Fruit fly (Drosophila melanogaster) whole organism, embryonic: Measurements from ENCODE around the gene unk.

Source experiments
- Abd-B ChIP-seq: fragments of 200-800 bp; sonication (Bioruptor generic); optimal IDR thresholded peaks from 2 replicates; lab custom pipeline; 2018; ENCODE audit warnings: missing biosample characterization, mild to moderate bottlenecking, missing genetic modification characterization, moderate library complexity
- Atf-2 ChIP-seq: fragments of 200-800 bp; sonication (Bioruptor generic); optimal IDR thresholded peaks from 2 replicates; lab custom pipeline; 2016; ENCODE audit warnings: missing biosample characterization, missing genetic modification characterization
- Bgb ChIP-seq: fragments of 200-800 bp; sonication (Bioruptor generic); IDR thresholded peaks from 2 replicates; pipeline ENCODE4 v1.3.6; 2022; ENCODE audit warnings: missing biosample characterization, missing genetic modification characterization; ENCODE audit not compliant: partially characterized antibody
- CG10462 ChIP-seq: fragments of 200-800 bp; sonication (Bioruptor generic); optimal IDR thresholded peaks from 2 replicates; lab custom pipeline; 2016; ENCODE audit warnings: missing biosample characterization, missing genetic modification characterization
- CG10979 ChIP-seq: fragments of 200-800 bp; sonication (Bioruptor generic); optimal IDR thresholded peaks from 2 replicates; lab custom pipeline; 2018; ENCODE audit warnings: missing biosample characterization, mild to moderate bottlenecking, missing genetic modification characterization, moderate library complexity
- CG12659 ChIP-seq: fragments of 200-800 bp; sonication (Bioruptor generic); optimal IDR thresholded peaks from 3 replicates; lab custom pipeline; 2017; ENCODE audit warnings: mild to moderate bottlenecking, missing biosample characterization, missing genetic modification reagents, missing genetic modification characterization
- CG12942 ChIP-seq: fragments of 200-800 bp; sonication (Bioruptor generic); optimal IDR thresholded peaks from 3 replicates; lab custom pipeline; 2016; ENCODE audit warnings: missing biosample characterization, missing genetic modification characterization
- CG13123 ChIP-seq: fragments of 200-800 bp; sonication (Bioruptor generic); optimal IDR thresholded peaks from 2 replicates; lab custom pipeline; 2016; ENCODE audit warnings: missing biosample characterization, missing genetic modification characterization
- CG14965 ChIP-seq: fragments of 200-800 bp; sonication (Bioruptor generic); optimal IDR thresholded peaks from 2 replicates; lab custom pipeline; 2016; ENCODE audit warnings: missing biosample characterization, missing genetic modification characterization, borderline replicate concordance
- CG17328 ChIP-seq: fragments of 200-800 bp; sonication (Bioruptor generic); IDR thresholded peaks from 2 replicates; pipeline ENCODE4 v1.3.6; 2022; ENCODE audit warnings: missing biosample characterization, missing genetic modification characterization
- CG17612 ChIP-seq: fragments of 200-800 bp; sonication (Bioruptor generic); IDR thresholded peaks from 2 replicates; pipeline ENCODE4 v1.3.6; 2022; ENCODE audit warnings: missing biosample characterization, missing genetic modification characterization
- CG1792 ChIP-seq: fragments of 200-800 bp; sonication (Bioruptor generic); optimal IDR thresholded peaks from 2 replicates; lab custom pipeline; 2016; ENCODE audit warnings: missing biosample characterization, missing genetic modification characterization
- CG18476 ChIP-seq: fragments of 200-800 bp; sonication (Bioruptor generic); optimal IDR thresholded peaks from 2 replicates; lab custom pipeline; 2016; ENCODE audit warnings: missing biosample characterization, mild to moderate bottlenecking, missing genetic modification characterization
- CG2678 ChIP-seq: fragments of 200-800 bp; sonication (Bioruptor generic); optimal IDR thresholded peaks from 3 replicates; lab custom pipeline; 2019; ENCODE audit warnings: missing biosample characterization, mild to moderate bottlenecking, missing genetic modification characterization, moderate library complexity
- CG2875 ChIP-seq: fragments of 200-800 bp; sonication (Bioruptor generic); optimal IDR thresholded peaks from 2 replicates; lab custom pipeline; 2017; ENCODE audit warnings: missing biosample characterization, mild to moderate bottlenecking, missing genetic modification characterization, missing genetic modification reagents
- CG30020 ChIP-seq: fragments of 200-800 bp; optimal IDR thresholded peaks from 2 replicates; lab custom pipeline; 2019; ENCODE audit warnings: missing biosample characterization, mild to moderate bottlenecking, missing genetic modification characterization, moderate library complexity
- CG31224 ChIP-seq: fragments of 200-800 bp; sonication (Bioruptor generic); IDR thresholded peaks from 2 replicates; pipeline ENCODE4 v1.3.6; 2022; ENCODE audit warnings: missing biosample characterization, missing genetic modification characterization
- CG31441 ChIP-seq: fragments of 200-800 bp; sonication (Bioruptor generic); IDR thresholded peaks from 2 replicates; pipeline ENCODE4 v1.3.6; 2022; ENCODE audit warnings: missing biosample characterization, missing genetic modification characterization
- CG4404 ChIP-seq: fragments of 200-800 bp; sonication (Bioruptor generic); IDR thresholded peaks from 2 replicates; pipeline ENCODE4 v1.3.6; 2022; ENCODE audit warnings: missing biosample characterization, missing genetic modification characterization
- CG6654 ChIP-seq: fragments of 200-800 bp; sonication (Bioruptor generic); optimal IDR thresholded peaks from 2 replicates; lab custom pipeline; 2017; ENCODE audit warnings: missing biosample characterization, mild to moderate bottlenecking, missing genetic modification characterization
- CG7556 ChIP-seq: fragments of 200-800 bp; sonication (Bioruptor generic); optimal IDR thresholded peaks from 2 replicates; lab custom pipeline; 2017; ENCODE audit warnings: missing biosample characterization, mild to moderate bottlenecking, missing genetic modification characterization
- CG7839 ChIP-seq: fragments of 200-800 bp; sonication (Bioruptor generic); optimal IDR thresholded peaks from 3 replicates; lab custom pipeline; 2018; ENCODE audit warnings: missing biosample characterization, mild to moderate bottlenecking, missing genetic modification characterization, moderate library complexity
- CG9215 ChIP-seq: fragments of 200-800 bp; sonication (Bioruptor generic); IDR thresholded peaks from 2 replicates; pipeline ENCODE4 v1.3.6; 2022; ENCODE audit warnings: missing biosample characterization, missing genetic modification characterization
- CrebB ChIP-seq: fragments of 200-800 bp; sonication (Bioruptor generic); optimal IDR thresholded peaks from 3 replicates; lab custom pipeline; 2018; ENCODE audit warnings: missing biosample characterization, mild to moderate bottlenecking, missing genetic modification characterization
- D19A ChIP-seq: fragments of 200-800 bp; optimal IDR thresholded peaks from 3 replicates; lab custom pipeline; 2019; ENCODE audit warnings: missing biosample characterization, mild to moderate bottlenecking, missing genetic modification characterization, moderate library complexity
- E2f1 ChIP-seq: fragments of 200-800 bp; sonication (Bioruptor generic); IDR thresholded peaks from 2 replicates; pipeline ENCODE4 v1.3.6; 2022; ENCODE audit warnings: missing biosample characterization, missing genetic modification characterization
- Elba2 ChIP-seq: fragments of 200-800 bp; sonication (Bioruptor generic); optimal IDR thresholded peaks from 3 replicates; lab custom pipeline; 2016; ENCODE audit warnings: missing biosample characterization, missing genetic modification characterization
- Ets65A ChIP-seq: fragments of 200-800 bp; sonication (Bioruptor generic); peaks from one replicate; lab custom pipeline; 2016; ENCODE audit warnings: missing biosample characterization, missing genetic modification characterization
- Gug ChIP-seq: fragments of 200-800 bp; sonication (Bioruptor generic); IDR thresholded peaks from 4 replicates; pipeline ENCODE4 v1.3.6; 2022; ENCODE audit warnings: missing biosample characterization, missing genetic modification characterization
- H15 ChIP-seq: fragments of 200-800 bp; sonication (Bioruptor generic); IDR thresholded peaks from 3 replicates; pipeline ENCODE4 v1.3.6; 2022; ENCODE audit warnings: missing biosample characterization, missing genetic modification characterization
- Hr3 ChIP-seq: fragments of 200-800 bp; sonication (Bioruptor generic); optimal IDR thresholded peaks from 3 replicates; lab custom pipeline; 2016; ENCODE audit warnings: missing biosample characterization, missing genetic modification characterization
- Nf-YB ChIP-seq: fragments of 200-800 bp; sonication (Bioruptor generic); optimal IDR thresholded peaks from 3 replicates; lab custom pipeline; 2019; ENCODE audit warnings: missing biosample characterization, mild to moderate bottlenecking, missing genetic modification characterization, moderate library complexity
- Poxn ChIP-seq: fragments of 200-800 bp; sonication (Bioruptor generic); IDR thresholded peaks from 2 replicates; pipeline ENCODE4 v1.3.6; 2022; ENCODE audit warnings: missing biosample characterization, missing genetic modification characterization
- Sin3A ChIP-seq: fragments of >200 bp; optimal IDR thresholded peaks from 2 replicates; lab custom pipeline; 2018
- Six4 ChIP-seq: fragments of 200-800 bp; sonication (Bioruptor generic); optimal IDR thresholded peaks from 2 replicates; lab custom pipeline; 2016; ENCODE audit warnings: missing biosample characterization, missing genetic modification characterization
- Sry-δ ChIP-seq: fragments of 200-800 bp; sonication (Bioruptor generic); optimal IDR thresholded peaks from 2 replicates; lab custom pipeline; 2016; ENCODE audit warnings: missing biosample characterization, missing genetic modification characterization
- Stat92E ChIP-seq, 3 experiments: fragments of >200 bp in 2 of 3; fragments of 200-800 bp in 1 of 3; sonication (Bioruptor generic) in 1 of 3; optimal IDR thresholded peaks; 2 replicates each; lab custom pipeline; 2017 to 2019; ENCODE audit warnings: missing biosample characterization in 3 of 3, missing genetic modification characterization in 3 of 3, mild to moderate bottlenecking in 1 of 3, moderate library complexity in 1 of 3
- croc ChIP-seq: fragments of 200-800 bp; sonication (Bioruptor generic); conservative IDR thresholded peaks from 3 replicates; pipeline ENCODE4 v1.3.6; 2022; ENCODE audit warnings: missing biosample characterization, missing genetic modification characterization
- cwo ChIP-seq: fragments of 200-800 bp; sonication (Bioruptor generic); optimal IDR thresholded peaks from 3 replicates; lab custom pipeline; 2017; ENCODE audit warnings: missing biosample characterization, missing genetic modification characterization, mild to moderate bottlenecking, moderate library complexity, missing genetic modification reagents
- dmrt99B ChIP-seq: fragments of 200-800 bp; sonication (Bioruptor generic); optimal IDR thresholded peaks from 2 replicates; lab custom pipeline; 2018; ENCODE audit warnings: missing biosample characterization, mild to moderate bottlenecking, missing genetic modification characterization, moderate library complexity
- dysf ChIP-seq: fragments of 200-800 bp; sonication (Bioruptor generic); IDR thresholded peaks from 3 replicates; pipeline ENCODE4 v1.3.6; 2022; ENCODE audit warnings: missing biosample characterization, missing genetic modification characterization
- eve ChIP-seq, 2 experiments: fragments of >200 bp; optimal IDR thresholded peaks; 2 replicates each; lab custom pipeline; 2017; ENCODE audit warnings: missing biosample characterization in 2 of 2, missing genetic modification characterization in 2 of 2
- jing ChIP-seq: fragments of 200-800 bp; sonication (Bioruptor generic); optimal IDR thresholded peaks from 2 replicates; lab custom pipeline; 2018; ENCODE audit warnings: missing biosample characterization, mild to moderate bottlenecking, missing genetic modification characterization
- kni ChIP-seq: fragments of 200-800 bp; sonication (Bioruptor generic); optimal IDR thresholded peaks from 3 replicates; lab custom pipeline; 2017; ENCODE audit warnings: mild to moderate bottlenecking, missing biosample characterization, missing genetic modification reagents, missing genetic modification characterization
- pnt ChIP-seq: fragments of 200-800 bp; sonication (Bioruptor generic); optimal IDR thresholded peaks from 3 replicates; lab custom pipeline; 2016; ENCODE audit warnings: missing biosample characterization, missing genetic modification characterization
- rib ChIP-seq: fragments of 200-800 bp; sonication (Bioruptor generic); IDR thresholded peaks from 2 replicates; pipeline ENCODE4 v1.3.6; 2022; ENCODE audit warnings: missing biosample characterization, missing genetic modification characterization
- sd ChIP-seq: fragments of 200-800 bp; sonication (Bioruptor generic); optimal IDR thresholded peaks from 3 replicates; lab custom pipeline; 2018; ENCODE audit warnings: missing biosample characterization, mild to moderate bottlenecking, missing genetic modification characterization, moderate library complexity
- sima ChIP-seq: fragments of 200-800 bp; sonication (Bioruptor generic); optimal IDR thresholded peaks from 2 replicates; lab custom pipeline; 2016; ENCODE audit warnings: missing biosample characterization, missing genetic modification characterization
- sisA ChIP-seq: fragments of 200-800 bp; sonication (Bioruptor generic); IDR thresholded peaks from 2 replicates; pipeline ENCODE4 v1.3.6; 2022; ENCODE audit warnings: missing biosample characterization, missing genetic modification characterization
- slp2 ChIP-seq: fragments of 200-800 bp; sonication (Bioruptor generic); optimal IDR thresholded peaks from 2 replicates; lab custom pipeline; 2016; ENCODE audit warnings: missing biosample characterization, missing genetic modification characterization
- trh ChIP-seq: fragments of 200-800 bp; sonication (Bioruptor generic); optimal IDR thresholded peaks from 2 replicates; lab custom pipeline; 2016; ENCODE audit warnings: missing biosample characterization, missing genetic modification characterization
- zf30C ChIP-seq: fragments of 200-800 bp; sonication (Bioruptor generic); optimal IDR thresholded peaks from 3 replicates; lab custom pipeline; 2018; ENCODE audit warnings: missing biosample characterization, mild to moderate bottlenecking, missing genetic modification characterization

The unk gene

DNA sequence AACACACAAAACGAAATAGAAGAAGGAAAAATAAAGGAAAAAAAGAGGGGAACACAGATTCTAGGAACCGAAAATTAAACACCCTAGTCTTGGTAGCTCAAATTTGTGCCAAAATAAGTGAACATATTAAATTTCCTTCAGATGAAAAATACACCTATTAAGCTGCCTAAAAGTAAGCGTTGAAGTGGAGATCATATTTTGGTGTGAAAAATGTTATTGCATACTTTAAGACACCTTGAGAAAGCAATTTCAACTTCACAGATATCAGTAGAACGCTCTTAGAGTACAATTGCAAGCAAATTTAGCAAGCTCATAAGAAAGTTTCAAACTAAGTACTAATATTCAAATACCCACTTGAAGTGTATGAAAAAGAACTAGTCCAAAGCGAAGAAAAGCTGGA lies 46.9 kb downstream of the unk start (continued):
- TF ChIP-seq pnt: no peak
- no peak for TF ChIP-seq CG30020 (tag; lab: Kevin White, UChicago)
- no peak for TF ChIP-seq sima (GFP tag; lab: Kevin White, UChicago)
- TF ChIP-seq trh (GFP tag; lab: Kevin White, UChicago): no peak
- TF ChIP-seq Hr3: no peak
- TF ChIP-seq D19A (tag; lab: Kevin White, UChicago): peak; percentile 60
- no peak for TF ChIP-seq CG6654
- peak; percentile 46 for TF ChIP-seq CG7839 (tag; lab: Kevin White, UChicago)
- TF ChIP-seq sisA (GFP tag; lab: Robert Waterston, UW): no peak
- no peak for TF ChIP-seq slp2 (GFP tag; lab: Kevin White, UChicago)
- no peak for TF ChIP-seq CG4404 (GFP tag; lab: Robert Waterston, UW)
- no peak for TF ChIP-seq Stat92E (GFP tag; optimal IDR thresholded peaks at IDR 0.05; lab: Kevin White, UChicago)
- TF ChIP-seq CG17328 (GFP tag; lab: Robert Waterston, UW): no peak
- no peak for TF ChIP-seq CG14965 (GFP tag; lab: Kevin White, UChicago)
- TF ChIP-seq CG18476 (GFP tag; lab: Kevin White, UChicago): no peak
- 0 out of 2 replicates have a peak, but pooled peaks have one; percentile 32 for TF ChIP-seq CG17612 (GFP tag; lab: Robert Waterston, UW)
- TF ChIP-seq CG13123 (GFP tag; lab: Kevin White, UChicago): no peak
- TF ChIP-seq E2f1 (GFP tag; lab: Robert Waterston, UW): no peak
- no peak for TF ChIP-seq rib (GFP tag; lab: Robert Waterston, UW)
- peak; percentile 56 for TF ChIP-seq CG2678 (tag; lab: Kevin White, UChicago)
- TF ChIP-seq Poxn: no peak
- TF ChIP-seq CG10462 (GFP tag; lab: Kevin White, UChicago): no peak
- TF ChIP-seq CG2875: no peak
- TF ChIP-seq Gug (GFP tag; lab: Robert Waterston, UW): no peak
- no peak for TF ChIP-seq CG31441
- TF ChIP-seq dmrt99B (tag; lab: Kevin White, UChicago): peak; percentile 29
- TF ChIP-seq Elba2: no peak
- peak; percentile 2 for TF ChIP-seq CG12659 (GFP tag; lab: Kevin White, UChicago)
- TF ChIP-seq Ets65A: peak; percentile 54
- TF ChIP-seq Nf-YB (GFP tag; lab: Kevin White, UChicago): no peak
- no peak for TF ChIP-seq Sin3A (lab: Kevin White, UChicago)
- peak; percentile 8 for TF ChIP-seq cwo
- no peak for TF ChIP-seq H15
- no peak for TF ChIP-seq CG10979 (tag; lab: Kevin White, UChicago)
- no peak for TF ChIP-seq kni (GFP tag; lab: Kevin White, UChicago)
- no peak for TF ChIP-seq CG1792 (GFP tag; lab: Kevin White, UChicago)
- no peak for TF ChIP-seq Six4 (GFP tag; lab: Kevin White, UChicago)
- peak; percentile 10 for TF ChIP-seq Abd-B
- no peak for TF ChIP-seq CG31224 (GFP tag; lab: Robert Waterston, UW)
- TF ChIP-seq jing (GFP tag; lab: Kevin White, UChicago): no peak
- no peak for TF ChIP-seq Atf-2 (GFP tag; lab: Kevin White, UChicago)
- TF ChIP-seq Sry-δ: no peak
- peak; percentile 24; the same call in 1 of the 3 replicates for TF ChIP-seq dysf (GFP tag; lab: Robert Waterston, UW)
- no peak for TF ChIP-seq eve (GFP tag; optimal IDR thresholded peaks at IDR 0.05; lab: Kevin White, UChicago)
- TF ChIP-seq Bgb (GFP tag; lab: Robert Waterston, UW): no peak
- no peak for TF ChIP-seq sd (tag; lab: Kevin White, UChicago)
- TF ChIP-seq CG12942 (GFP tag; lab: Kevin White, UChicago): no peak
- peak; percentile 29 for TF ChIP-seq CG7556 (GFP tag; lab: Kevin White, UChicago)
- no peak for TF ChIP-seq croc
- 0 out of 2 replicates have a peak, but pooled peaks have one; percentile 5 for TF ChIP-seq CG9215
- no peak for TF ChIP-seq CrebB (tag; lab: Kevin White, UChicago)
- no peak for TF ChIP-seq zf30C (GFP tag; lab: Kevin White, UChicago)
